Worm (Caenorhabditis elegans) whole organism, late embryonic: Measurements from ENCODE around the gene cpx-2.

Experiments
- C08G9.2 ChIP-seq: sonication (generic microtip); optimal IDR thresholded peaks from 2 replicates; lab custom pipeline; 2016; ENCODE audit warnings: mild to moderate bottlenecking, missing genetic modification characterization, moderate library complexity, missing compliant biosample characterization
- C38D4.7 ChIP-seq: fragments of 200-800 bp; sonication (Bioruptor generic); optimal IDR thresholded peaks from 2 replicates; lab custom pipeline; 2018; ENCODE audit warnings: mild to moderate bottlenecking, missing genetic modification characterization, moderate library complexity, missing compliant biosample characterization
- F13H6.1 ChIP-seq: sonication (generic microtip); optimal IDR thresholded peaks from 2 replicates; lab custom pipeline; 2016; ENCODE audit warnings: missing genetic modification characterization, missing compliant biosample characterization
- K02D7.2 ChIP-seq: sonication (generic microtip); optimal IDR thresholded peaks from 2 replicates; lab custom pipeline; 2017; ENCODE audit warnings: mild to moderate bottlenecking, missing genetic modification characterization, missing compliant biosample characterization
- T23F11.4 ChIP-seq: fragments of 200-800 bp; sonication (Bioruptor generic); optimal IDR thresholded peaks from 2 replicates; lab custom pipeline; 2018; ENCODE audit warnings: mild to moderate bottlenecking, missing genetic modification characterization, missing compliant biosample characterization
- ceh-14 ChIP-seq: sonication (generic microtip); optimal IDR thresholded peaks from 2 replicates; lab custom pipeline; 2016; ENCODE audit warnings: missing genotype, missing genetic modification characterization, missing compliant biosample characterization
- ceh-19 ChIP-seq: fragments of 200-800 bp; sonication (Bioruptor generic); optimal IDR thresholded peaks from 2 replicates; lab custom pipeline; 2018; ENCODE audit warnings: mild to moderate bottlenecking, missing genetic modification characterization, missing compliant biosample characterization
- ceh-2 ChIP-seq: sonication (generic microtip); optimal IDR thresholded peaks from 2 replicates; lab custom pipeline; 2016; ENCODE audit warnings: missing genotype, missing genetic modification characterization, missing compliant biosample characterization
- ceh-30 ChIP-seq: fragments of 150-350 bp; optimal IDR thresholded peaks from 2 replicates; lab custom pipeline; 2014; ENCODE audit warnings: missing biosample characterization, missing genetic modification characterization
- ceh-31 ChIP-seq: sonication (generic microtip); optimal IDR thresholded peaks from 2 replicates; lab custom pipeline; 2016; ENCODE audit warnings: missing genetic modification characterization, missing compliant biosample characterization
- ceh-45 ChIP-seq: fragments of 200-800 bp; sonication (Bioruptor generic); IDR thresholded peaks from 2 replicates; pipeline ENCODE4 v1.3.6; 2022; ENCODE audit warnings: missing genetic modification reagents, missing genetic modification characterization, missing compliant biosample characterization
- ceh-48 ChIP-seq: sonication (generic microtip); optimal IDR thresholded peaks from 2 replicates; lab custom pipeline; 2016; ENCODE audit warnings: missing genetic modification characterization, inconsistent platforms, missing compliant biosample characterization
- ceh-6 ChIP-seq: fragments of 200-800 bp; sonication (Bioruptor generic); optimal IDR thresholded peaks from 2 replicates; lab custom pipeline; 2018; ENCODE audit warnings: mild to moderate bottlenecking, missing genetic modification characterization, missing compliant biosample characterization
- ceh-9 ChIP-seq: sonication (generic microtip); optimal IDR thresholded peaks from 2 replicates; lab custom pipeline; 2016; ENCODE audit warnings: mild to moderate bottlenecking, missing genetic modification characterization, inconsistent platforms, missing compliant biosample characterization
- che-1 ChIP-seq: sonication (generic microtip); optimal IDR thresholded peaks from 2 replicates; lab custom pipeline; 2016; ENCODE audit warnings: mild to moderate bottlenecking, missing genetic modification characterization, missing compliant biosample characterization
- dve-1 ChIP-seq: sonication (generic microtip); optimal IDR thresholded peaks from 2 replicates; lab custom pipeline; 2017; ENCODE audit warnings: antibody characterized with exemption, mild to moderate bottlenecking, missing genetic modification characterization, missing compliant biosample characterization
- elt-2 ChIP-seq: sonication (generic microtip); optimal IDR thresholded peaks from 2 replicates; lab custom pipeline; 2016; ENCODE audit warnings: missing genetic modification reagents, missing genetic modification characterization, missing compliant biosample characterization
- elt-4 ChIP-seq: sonication (generic microtip); optimal IDR thresholded peaks from 2 replicates; lab custom pipeline; 2016; ENCODE audit warnings: missing genetic modification characterization, missing compliant biosample characterization
- ets-4 ChIP-seq: sonication (generic microtip); optimal IDR thresholded peaks from 2 replicates; lab custom pipeline; 2016; ENCODE audit warnings: missing genetic modification characterization, missing compliant biosample characterization
- fax-1 ChIP-seq: sonication (generic microtip); optimal IDR thresholded peaks from 2 replicates; lab custom pipeline; 2016; ENCODE audit warnings: missing genotype, missing genetic modification characterization, missing compliant biosample characterization
- gmeb-2 ChIP-seq: sonication (generic microtip); optimal IDR thresholded peaks from 2 replicates; lab custom pipeline; 2016; ENCODE audit warnings: missing genetic modification characterization, inconsistent platforms, missing compliant biosample characterization
- hlh-15 ChIP-seq: sonication (generic microtip); optimal IDR thresholded peaks from 2 replicates; lab custom pipeline; 2016; ENCODE audit warnings: missing genetic modification characterization, missing compliant biosample characterization
- hlh-6 ChIP-seq: sonication (generic microtip); optimal IDR thresholded peaks from 2 replicates; lab custom pipeline; 2016; ENCODE audit warnings: missing genotype, missing genetic modification characterization, missing compliant biosample characterization
- lim-6 ChIP-seq: sonication (generic microtip); optimal IDR thresholded peaks from 2 replicates; lab custom pipeline; 2016; ENCODE audit warnings: missing genetic modification characterization, missing compliant biosample characterization
- mec-3 ChIP-seq: sonication (generic microtip); optimal IDR thresholded peaks from 2 replicates; lab custom pipeline; 2016; ENCODE audit warnings: borderline replicate concordance, missing genetic modification characterization, missing compliant biosample characterization
- nfya-1 ChIP-seq: sonication (generic microtip); optimal IDR thresholded peaks from 2 replicates; lab custom pipeline; 2017; ENCODE audit warnings: missing genetic modification characterization, mild to moderate bottlenecking, missing compliant biosample characterization, antibody characterized with exemption, moderate library complexity
- nhr-232 ChIP-seq: sonication (generic microtip); optimal IDR thresholded peaks from 2 replicates; lab custom pipeline; 2016; ENCODE audit warnings: missing genetic modification characterization, missing compliant biosample characterization
- npax-4 ChIP-seq: sonication (generic microtip); optimal IDR thresholded peaks from 2 replicates; lab custom pipeline; 2016; ENCODE audit warnings: missing genetic modification characterization, missing compliant biosample characterization
- pag-3 ChIP-seq: sonication (generic microtip); optimal IDR thresholded peaks from 2 replicates; lab custom pipeline; 2016; ENCODE audit warnings: missing compliant biosample characterization, missing genetic modification characterization, borderline replicate concordance
- pax-1 ChIP-seq: fragments of 150-350 bp; optimal IDR thresholded peaks from 2 replicates; lab custom pipeline; 2014; ENCODE audit warnings: missing biosample characterization, missing genetic modification characterization
- pha-2 ChIP-seq: sonication (generic microtip); optimal IDR thresholded peaks from 2 replicates; lab custom pipeline; 2017; ENCODE audit warnings: mild to moderate bottlenecking, missing genetic modification characterization, missing compliant biosample characterization
- pqm-1 ChIP-seq: sonication (generic microtip); optimal IDR thresholded peaks from 2 replicates; lab custom pipeline; 2016; ENCODE audit warnings: missing genetic modification characterization, missing compliant biosample characterization
- pros-1 ChIP-seq: fragments of 150-350 bp; optimal IDR thresholded peaks from 2 replicates; lab custom pipeline; 2014; ENCODE audit warnings: missing biosample characterization, missing genetic modification reagents, missing genetic modification characterization
- sdc-2 ChIP-seq: sonication (generic microtip); optimal IDR thresholded peaks from 2 replicates; lab custom pipeline; 2016; ENCODE audit warnings: missing genotype, missing genetic modification characterization, missing compliant biosample characterization
- sox-2 ChIP-seq: fragments of 200-800 bp; sonication (Bioruptor generic); IDR thresholded peaks from 2 replicates; pipeline ENCODE4 v1.3.6; 2022; ENCODE audit warnings: missing genetic modification reagents, missing genetic modification characterization, missing compliant biosample characterization
- sox-4 ChIP-seq: sonication (generic microtip); optimal IDR thresholded peaks from 2 replicates; lab custom pipeline; 2017; ENCODE audit warnings: mild to moderate bottlenecking, missing genetic modification characterization, inconsistent platforms, missing compliant biosample characterization
- tbx-2 ChIP-seq: sonication (generic microtip); optimal IDR thresholded peaks from 2 replicates; lab custom pipeline; 2016; ENCODE audit warnings: missing genetic modification characterization, missing compliant biosample characterization
- tbx-7 ChIP-seq: sonication (generic microtip); optimal IDR thresholded peaks from 2 replicates; lab custom pipeline; 2016; ENCODE audit warnings: missing genotype, missing genetic modification characterization, missing compliant biosample characterization
- unc-3 ChIP-seq, 2 experiments: fragments of 200-800 bp in 1 of 2; sonication (Bioruptor generic) in 1 of 2; sonication (generic microtip) in 1 of 2; conservative IDR thresholded peaks in 1 of 2; optimal IDR thresholded peaks in 1 of 2; 2 replicates each; pipeline versions ENCODE4 v1.3.6 to Lab custom; 2016 to 2022; ENCODE audit warnings: missing compliant biosample characterization in 2 of 2, missing genetic modification characterization in 2 of 2, missing genetic modification reagents in 1 of 2
- unc-42 ChIP-seq: sonication (generic microtip); optimal IDR thresholded peaks from 2 replicates; lab custom pipeline; 2016; ENCODE audit warnings: missing genotype, missing genetic modification characterization, missing compliant biosample characterization
- unc-55 ChIP-seq: sonication (generic microtip); optimal IDR thresholded peaks from 2 replicates; lab custom pipeline; 2017; ENCODE audit warnings: missing biosample characterization, missing genetic modification reagents, missing genetic modification characterization
- unc-86 ChIP-seq: sonication (generic microtip); optimal IDR thresholded peaks from 2 replicates; lab custom pipeline; 2016; ENCODE audit warnings: missing genetic modification characterization, missing compliant biosample characterization
- zip-5 ChIP-seq: sonication (generic microtip); optimal IDR thresholded peaks from 2 replicates; lab custom pipeline; 2016; ENCODE audit warnings: missing genetic modification characterization, missing compliant biosample characterization

Gene cpx-2

ce11 chrX:13046324-13046723 lies 24.7 kb downstream of the cpx-2 start (continued):
- peak; percentile 72 for TF ChIP-seq unc-42
- TF ChIP-seq K02D7.2 (tag; lab: Kevin White, UChicago): peak; percentile 60
- TF ChIP-seq ceh-14 (tag; lab: Kevin White, UChicago): peak; percentile 96
- peak; percentile 30 for TF ChIP-seq mec-3
- TF ChIP-seq ceh-9 (tag; lab: Kevin White, UChicago): peak; percentile 60
- peak; percentile 87 for TF ChIP-seq pha-2 (tag; lab: Kevin White, UChicago)
- TF ChIP-seq tbx-2 (tag; lab: Kevin White, UChicago): peak; percentile 88
- TF ChIP-seq F13H6.1: peak; percentile 88
- peak; percentile 79 for TF ChIP-seq unc-86 (tag; lab: Kevin White, UChicago)
- TF ChIP-seq ceh-45: peak; percentile 97
- peak; percentile 62 for TF ChIP-seq zip-5
- TF ChIP-seq ceh-2 (tag; lab: Kevin White, UChicago): peak; percentile 91
- TF ChIP-seq elt-4 (tag; lab: Kevin White, UChicago): peak; percentile 42
- TF ChIP-seq gmeb-2 (tag; lab: Kevin White, UChicago): peak; percentile 94
- TF ChIP-seq nhr-232 (tag; lab: Kevin White, UChicago): peak; percentile 84
- TF ChIP-seq elt-2: peak; percentile 87
- TF ChIP-seq pros-1 (tag; lab: Kevin White, UChicago): peak; percentile 52
- peak; percentile 42 for TF ChIP-seq hlh-15 (tag; lab: Kevin White, UChicago)
- TF ChIP-seq pag-3 (tag; lab: Kevin White, UChicago): peak; percentile 67
- peak; percentile 35 for TF ChIP-seq ceh-30 (tag; lab: Kevin White, UChicago)
- peak; percentile 84 for TF ChIP-seq sox-2
- TF ChIP-seq che-1 (tag; lab: Kevin White, UChicago): peak; percentile 84
- peak; percentile 36 for TF ChIP-seq tbx-7 (tag; lab: Kevin White, UChicago)
- peak; percentile 77 for TF ChIP-seq fax-1
- peak; percentile 13 for TF ChIP-seq unc-55 (GFP tag; lab: Kevin White, UChicago)
- peak; percentile 75 for TF ChIP-seq pqm-1 (tag; lab: Kevin White, UChicago)
- TF ChIP-seq pax-1 (tag; lab: Kevin White, UChicago): peak; percentile 46
- TF ChIP-seq ceh-48 (tag; lab: Kevin White, UChicago): peak; percentile 79
- TF ChIP-seq C08G9.2: peak; percentile 72
- TF ChIP-seq dve-1: peak; percentile 96
- peak; percentile 74 for TF ChIP-seq ets-4 (tag; lab: Kevin White, UChicago)
- peak; percentile 88 for TF ChIP-seq ceh-6 (GFP tag; lab: Kevin White, UChicago)
- TF ChIP-seq sox-4 (tag; lab: Kevin White, UChicago): peak; percentile 94
- peak; percentile 89 for TF ChIP-seq C38D4.7 (GFP tag; lab: Kevin White, UChicago)
- peak; percentile 92 for TF ChIP-seq sdc-2 (tag; lab: Kevin White, UChicago)
- peak; percentile 96 for TF ChIP-seq hlh-6 (tag; lab: Kevin White, UChicago)
- TF ChIP-seq nfya-1: peak; percentile 77
- TF ChIP-seq ceh-31 (tag; lab: Kevin White, UChicago): peak; percentile 90
- peak; percentile 94 for TF ChIP-seq ceh-19 (GFP tag; lab: Kevin White, UChicago)
- TF ChIP-seq T23F11.4 (GFP tag; lab: Kevin White, UChicago): peak; percentile 89
- TF ChIP-seq unc-3 (GFP tag; conservative IDR thresholded peaks at IDR 0.05; lab: Robert Waterston, UW): peak; percentile 91
- peak; percentile 70 for TF ChIP-seq unc-3 (tag; optimal IDR thresholded peaks at IDR 0.05; lab: Kevin White, UChicago)
- TF ChIP-seq lim-6 (tag; lab: Kevin White, UChicago): peak; percentile 70
- peak; percentile 71 for TF ChIP-seq npax-4 (tag; lab: Kevin White, UChicago)
